Worm (Caenorhabditis elegans): Measurements from ENCODE around the gene C03B1.3.

The C03B1.3 gene

DNA sequence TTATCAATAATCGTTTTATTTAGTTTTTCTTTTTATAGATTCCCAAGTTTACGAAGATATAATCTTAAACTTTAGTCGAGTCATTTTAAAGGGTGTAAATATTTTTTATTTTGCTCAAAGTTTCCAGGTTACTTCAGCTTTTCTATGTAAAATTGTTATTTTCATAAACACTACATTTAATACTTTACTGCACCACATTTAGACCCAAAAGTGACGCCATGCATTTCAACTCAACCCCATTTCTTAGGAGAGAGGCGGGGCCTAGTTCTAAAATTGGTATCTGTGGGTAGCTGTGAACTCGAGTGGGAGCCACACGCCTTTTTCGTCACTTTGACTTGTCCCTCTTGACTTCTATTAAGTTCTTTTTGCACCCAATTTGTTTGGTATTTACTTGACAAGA, 46.8 kb downstream of the C03B1.3 start, which contains the start of gene T22E5.1:
TSS of gene T22E5.1 (plus strand) at position 301 of the 400 bp plus-strand sequence.
- TF ChIP-seq hif-1 (tag; optimal IDR thresholded peaks at IDR 0.05) (no peak), F37D6.2 (tag; optimal IDR thresholded peaks at IDR 0.05) (no peak), nhr-111 (GFP tag; optimal IDR thresholded peaks at IDR 0.05) (no peak), attf-4 (tag; optimal IDR thresholded peaks at IDR 0.05) (no peak), hmg-1.1 (GFP tag; IDR thresholded peaks at IDR 0.05) (no peak), pqm-1 (tag; optimal IDR thresholded peaks at IDR 0.05) (no peak), mxl-2 (GFP tag; conservative IDR thresholded peaks at IDR 0.05) (no peak), mdl-1 (tag; optimal IDR thresholded peaks at IDR 0.05) (no peak)

DNA sequence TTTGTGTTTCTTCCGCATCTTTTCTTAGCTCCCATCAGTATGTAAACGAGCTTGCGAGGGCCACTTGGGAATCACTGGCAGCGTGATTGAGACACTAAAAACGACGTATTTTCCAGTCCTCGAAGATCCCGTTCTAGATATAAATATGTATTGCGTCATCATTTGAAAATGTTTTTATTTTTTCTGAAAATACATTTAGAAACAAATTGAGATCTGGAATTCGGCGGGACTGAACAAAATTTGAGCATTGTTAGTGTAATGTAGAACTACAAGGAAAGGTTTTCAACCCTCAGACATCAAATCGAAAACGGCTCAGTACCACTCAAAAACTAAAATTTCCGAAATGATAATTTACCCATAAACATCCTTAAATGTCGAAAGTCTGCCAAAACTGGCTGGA, 47.8 kb downstream of the C03B1.3 start:
- TF ChIP-seq ceh-20 (GFP tag; IDR thresholded peaks at IDR 0.05): peak; percentile 66; the same call in 1 of the 2 replicates
- peak in 1 of 2 experiments; percentile 56 for TF ChIP-seq unc-62 (GFP tag; optimal IDR thresholded peaks at IDR 0.05 in 1 of 2)
- TF ChIP-seq unc-62 (tag; optimal IDR thresholded peaks at IDR 0.05): no peak
- TF ChIP-seq madf-9 (GFP tag; conservative IDR thresholded peaks at IDR 0.05): no peak

Data from whole organism, L4 larva.